Fruit fly (Drosophila melanogaster): ENCODE data around the gene ouib.

- no peak for TF ChIP-seq usp (GFP tag; optimal IDR thresholded peaks at IDR 0.05)
- TF ChIP-seq Dll (optimal IDR thresholded peaks at IDR 0.05): no peak
These were observed 24.1 kb upstream of the ouib start for dm6 chr3R:8701197-8701596.

Data from whole organism.